Fruit fly (Drosophila melanogaster): ENCODE measurements around the gene Jon99Cii.
"Not testable (repeated sequence)": the region's sequence is repeated elsewhere in the genome, so short reads cannot be mapped to it uniquely, and the experiment has no call there.

dm6 chr3R:29924515-29924914 is at the start of gene Jon99Cii:
- TF ChIP-seq CTCF, CG8478 (optimal IDR thresholded peaks at IDR 0.05): not testable (repeated sequence)

Data from S2 (cell line).